Worm (Caenorhabditis elegans) whole organism, early embryonic: Measurements from ENCODE around the gene F16B3.2.
A peak's percentile ranks its signal among the peaks of the same experiment; 100 is the strongest.

Source experiments
- B0310.2 ChIP-seq: sonication (generic microtip); optimal IDR thresholded peaks from 2 replicates; lab custom pipeline; 2016; ENCODE audit warnings: mild to moderate bottlenecking, missing genetic modification characterization, missing compliant biosample characterization
- F13C5.2 ChIP-seq: sonication (generic microtip); optimal IDR thresholded peaks from 2 replicates; lab custom pipeline; 2017; ENCODE audit warnings: mild to moderate bottlenecking, missing genetic modification characterization, inconsistent platforms, missing compliant biosample characterization
- aly-1 ChIP-seq: sonication (generic microtip); optimal IDR thresholded peaks from 2 replicates; lab custom pipeline; 2016; ENCODE audit warnings: missing genetic modification characterization, missing compliant biosample characterization
- ama-1 ChIP-seq: fragments of 150-350 bp; optimal IDR thresholded peaks from 2 replicates; lab custom pipeline; 2014
- ceh-13 ChIP-seq: fragments of 200-800 bp; sonication (Bioruptor generic); optimal IDR thresholded peaks from 2 replicates; lab custom pipeline; 2018; ENCODE audit warnings: mild to moderate bottlenecking, missing genetic modification characterization, missing compliant biosample characterization
- ceh-36 ChIP-seq: sonication (generic microtip); optimal IDR thresholded peaks from 2 replicates; lab custom pipeline; 2016; ENCODE audit warnings: missing genetic modification characterization, inconsistent platforms, missing compliant biosample characterization
- ets-7 ChIP-seq: sonication (generic microtip); optimal IDR thresholded peaks from 2 replicates; lab custom pipeline; 2016; ENCODE audit warnings: missing genotype, missing genetic modification characterization, missing compliant biosample characterization
- flt-1 ChIP-seq: fragments of 200-800 bp; sonication (Bioruptor generic); IDR thresholded peaks from 2 replicates; pipeline ENCODE4 v1.3.6; 2022; ENCODE audit warnings: missing genetic modification characterization, missing compliant biosample characterization
- hmbx-1 ChIP-seq: sonication (generic microtip); optimal IDR thresholded peaks from 2 replicates; lab custom pipeline; 2016; ENCODE audit warnings: mild to moderate bottlenecking, missing genetic modification characterization, missing compliant biosample characterization
- hmg-4 ChIP-seq: fragments of 200-800 bp; sonication (Bioruptor generic); optimal IDR thresholded peaks from 2 replicates; lab custom pipeline; 2018; ENCODE audit warnings: mild to moderate bottlenecking, missing genetic modification characterization, missing compliant biosample characterization
- hnd-1 ChIP-seq: sonication (generic microtip); optimal IDR thresholded peaks from 2 replicates; lab custom pipeline; 2016; ENCODE audit warnings: missing genetic modification characterization, missing compliant biosample characterization
- pes-1 ChIP-seq: fragments of 200-800 bp; sonication (Bioruptor generic); IDR thresholded peaks from 2 replicates; pipeline ENCODE4 v1.3.6; 2022; ENCODE audit warnings: missing genetic modification reagents, missing genetic modification characterization, missing compliant biosample characterization
- scrt-1 ChIP-seq: fragments of 200-800 bp; sonication (Bioruptor generic); IDR thresholded peaks from 2 replicates; pipeline ENCODE4 v1.3.6; 2022; ENCODE audit warnings: missing genetic modification characterization, missing compliant biosample characterization
- sea-1 ChIP-seq: fragments of 200-800 bp; sonication (Bioruptor generic); conservative IDR thresholded peaks from 2 replicates; pipeline ENCODE4 v1.3.6; 2022; ENCODE audit warnings: missing genetic modification characterization, missing compliant biosample characterization
- tbx-11 ChIP-seq: fragments of 200-800 bp; sonication (Bioruptor generic); IDR thresholded peaks from 2 replicates; pipeline ENCODE4 v1.3.6; 2022; ENCODE audit warnings: missing genetic modification characterization, missing compliant biosample characterization
- tbx-37 ChIP-seq: fragments of 200-800 bp; sonication (Bioruptor generic); conservative IDR thresholded peaks from 2 replicates; pipeline ENCODE4 v1.3.6; 2022; ENCODE audit warnings: missing genetic modification reagents, missing genetic modification characterization, missing compliant biosample characterization
- tra-4 ChIP-seq: sonication (generic microtip); optimal IDR thresholded peaks from 2 replicates; lab custom pipeline; 2017; ENCODE audit warnings: missing genetic modification characterization, missing compliant biosample characterization

Gene F16B3.2

DNA sequence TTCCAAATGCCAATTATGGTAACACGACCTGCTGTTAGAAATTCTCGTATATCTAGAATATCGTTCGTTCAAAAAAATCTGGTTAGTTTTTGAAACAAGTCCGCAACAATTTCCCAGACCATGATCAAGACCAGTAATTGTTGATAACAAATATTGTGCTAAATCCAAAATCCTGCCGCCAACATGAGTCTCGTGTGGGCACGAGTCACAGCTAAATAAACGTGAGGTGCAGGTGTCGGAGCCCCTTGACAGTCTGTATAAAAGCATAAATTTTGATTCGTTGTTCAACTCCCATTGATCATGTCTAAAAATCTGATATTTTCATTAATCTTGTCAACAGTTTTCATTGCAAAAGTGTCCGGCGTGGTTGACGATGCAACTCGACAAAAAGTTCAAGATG is at the start of gene F16B3.2:
Gene F16B3.2, plus strand, starts transcription at position 301 of the 400 bp plus-strand sequence.
- no peak for TF ChIP-seq tra-4 (tag; lab: Kevin White, UChicago)
- TF ChIP-seq B0310.2 (tag; lab: Kevin White, UChicago), result no peak
- no peak for TF ChIP-seq scrt-1 (GFP tag; lab: Robert Waterston, UW)
- TF ChIP-seq hnd-1 (tag; lab: Kevin White, UChicago), result no peak
- TF ChIP-seq flt-1, result no peak
- no peak for TF ChIP-seq ets-7
- no peak for TF ChIP-seq aly-1 (tag; lab: Kevin White, UChicago)
- no peak for TF ChIP-seq hmbx-1

DNA sequence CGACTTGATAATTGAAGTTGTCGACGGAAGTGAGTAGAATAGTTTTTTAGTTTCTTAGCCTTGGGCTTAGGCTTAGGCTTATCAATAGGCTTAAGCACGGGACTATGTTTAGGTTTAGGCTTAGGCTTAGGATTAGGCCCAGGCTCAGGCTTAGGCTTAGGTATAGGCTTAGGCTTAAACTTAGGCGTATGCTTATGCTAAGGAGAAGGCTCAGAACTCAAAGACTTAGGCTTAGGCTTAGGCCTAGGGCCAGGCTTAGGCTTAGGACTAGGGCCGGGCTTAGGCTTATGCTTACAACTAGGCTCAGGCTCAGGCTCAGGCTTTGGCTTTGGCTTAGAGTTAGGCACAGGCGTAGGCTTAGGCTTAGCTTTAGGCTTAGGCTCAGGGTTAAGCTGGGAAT is 48.4 kb upstream of the F16B3.2 start:
- TF ChIP-seq scrt-1 (GFP tag; lab: Robert Waterston, UW), result no peak
- no peak for TF ChIP-seq ets-7
- TF ChIP-seq ceh-36, result peak; percentile 80

DNA sequence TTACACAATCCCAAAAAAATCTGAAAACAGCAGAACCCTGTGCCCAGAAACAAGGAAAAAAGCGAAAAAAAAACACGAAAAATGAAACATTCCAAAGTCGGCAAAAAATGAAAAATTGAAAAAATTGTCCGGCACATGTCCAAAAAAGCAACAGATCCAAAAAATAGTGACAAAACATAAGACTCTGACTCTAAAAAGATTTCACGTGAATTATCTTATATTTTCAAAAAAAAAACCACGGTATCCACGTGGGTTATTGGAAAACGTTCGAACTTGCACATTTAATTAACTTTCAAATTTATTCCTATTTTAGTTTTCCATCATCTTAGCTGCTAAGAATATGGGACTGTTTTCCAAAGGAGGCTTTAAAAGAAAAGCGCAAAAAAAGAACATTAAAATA is 44.3 kb upstream of the F16B3.2 start, which contains the start of gene Y75B7B.1:
Gene Y75B7B.1, plus strand, starts transcription at position 301 of the 400 bp plus-strand sequence.
- TF ChIP-seq tbx-11 (GFP tag; lab: Robert Waterston, UW), result no peak
- TF ChIP-seq B0310.2 (tag; lab: Kevin White, UChicago), result no peak
- TF ChIP-seq scrt-1 (GFP tag; lab: Robert Waterston, UW), result no peak
- no peak for TF ChIP-seq ets-7
- TF ChIP-seq flt-1, result no peak
- TF ChIP-seq ama-1 (lab: Kevin White, UChicago), result no peak
- TF ChIP-seq pes-1, result no peak
- no peak for TF ChIP-seq sea-1 (GFP tag; lab: Robert Waterston, UW)
- no peak for TF ChIP-seq hnd-1 (tag; lab: Kevin White, UChicago)

DNA sequence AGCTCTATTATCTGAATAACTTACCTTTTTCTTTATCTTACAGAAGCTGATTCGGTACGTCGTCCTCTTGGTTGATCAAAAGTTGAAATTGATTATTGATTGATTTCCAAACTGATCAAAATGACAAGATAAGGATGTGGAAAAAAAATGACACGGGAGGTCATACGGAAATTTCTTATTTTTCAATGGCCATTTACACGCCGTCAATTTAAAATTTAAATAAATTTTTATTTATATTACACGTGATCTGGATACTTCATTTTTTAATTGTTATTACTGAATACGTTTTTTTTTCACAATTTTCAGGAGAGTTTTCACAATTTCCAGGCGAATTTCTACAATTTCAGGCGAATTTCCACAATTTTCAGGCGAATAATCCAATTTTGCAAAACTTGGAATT is 39.0 kb upstream of the F16B3.2 start, which contains the start of gene Y75B7B.2:
Gene Y75B7B.2, minus strand, starts transcription at position 101 of the 400 bp plus-strand sequence.
- TF ChIP-seq aly-1 (tag; lab: Kevin White, UChicago) (no peak), tbx-37 (no peak), hmbx-1 (no peak), sea-1 (GFP tag; lab: Robert Waterston, UW) (no peak), flt-1 (no peak), ets-7 (no peak), hmg-4 (GFP tag; lab: Kevin White, UChicago) (no peak), ceh-13 (GFP tag; lab: Kevin White, UChicago) (no peak)

DNA sequence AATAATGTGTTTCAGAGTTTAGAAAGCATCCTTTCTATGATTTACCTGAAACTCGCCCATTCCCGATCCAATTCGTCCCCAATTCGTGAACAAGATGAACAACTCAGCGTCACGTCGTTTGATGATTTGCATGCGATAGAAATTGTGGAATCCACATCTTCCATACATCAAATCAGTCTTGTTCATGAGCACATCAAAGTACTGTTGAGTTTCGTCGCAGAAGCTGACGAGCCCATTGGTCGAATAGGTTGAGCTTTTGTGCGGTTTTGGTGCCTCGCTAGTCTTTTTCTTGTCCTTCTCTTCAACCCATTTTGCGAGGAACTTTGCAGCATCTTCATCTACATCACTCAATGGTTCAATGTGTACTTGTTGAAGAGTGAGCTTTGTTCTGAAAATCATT is 37.0 kb upstream of the F16B3.2 start:
- TF ChIP-seq B0310.2 (tag; lab: Kevin White, UChicago) (no peak), hnd-1 (tag; lab: Kevin White, UChicago) (no peak), tbx-37 (no peak), tra-4 (tag; lab: Kevin White, UChicago) (no peak), sea-1 (GFP tag; lab: Robert Waterston, UW) (no peak)

DNA sequence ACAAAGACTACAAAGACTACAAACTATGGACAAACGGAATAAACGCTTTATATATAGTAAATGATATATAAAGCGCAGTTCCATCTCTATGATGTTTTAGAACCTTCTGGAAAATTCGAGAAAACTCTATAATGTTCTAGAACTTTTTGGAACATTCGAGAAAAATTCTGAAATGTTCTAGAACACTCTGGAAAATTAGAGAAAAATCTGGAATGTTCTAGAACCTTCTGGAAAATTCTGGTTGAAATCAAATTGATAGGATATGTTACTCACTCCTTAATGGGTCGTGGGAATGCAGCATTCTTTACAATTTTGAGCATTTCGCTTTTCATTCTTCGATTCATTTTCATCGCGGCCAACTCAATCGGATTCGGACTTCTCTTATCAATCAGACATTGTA is 36.4 kb upstream of the F16B3.2 start:
- TF ChIP-seq tbx-37 (no peak), pes-1 (no peak), F13C5.2 (tag; lab: Kevin White, UChicago) (no peak), hmg-4 (GFP tag; lab: Kevin White, UChicago) (no peak), ceh-36 (no peak), tbx-11 (GFP tag; lab: Robert Waterston, UW) (no peak), flt-1 (no peak), B0310.2 (tag; lab: Kevin White, UChicago) (no peak), ets-7 (no peak), tra-4 (tag; lab: Kevin White, UChicago) (no peak), aly-1 (tag; lab: Kevin White, UChicago) (no peak), sea-1 (GFP tag; lab: Robert Waterston, UW) (no peak)

DNA sequence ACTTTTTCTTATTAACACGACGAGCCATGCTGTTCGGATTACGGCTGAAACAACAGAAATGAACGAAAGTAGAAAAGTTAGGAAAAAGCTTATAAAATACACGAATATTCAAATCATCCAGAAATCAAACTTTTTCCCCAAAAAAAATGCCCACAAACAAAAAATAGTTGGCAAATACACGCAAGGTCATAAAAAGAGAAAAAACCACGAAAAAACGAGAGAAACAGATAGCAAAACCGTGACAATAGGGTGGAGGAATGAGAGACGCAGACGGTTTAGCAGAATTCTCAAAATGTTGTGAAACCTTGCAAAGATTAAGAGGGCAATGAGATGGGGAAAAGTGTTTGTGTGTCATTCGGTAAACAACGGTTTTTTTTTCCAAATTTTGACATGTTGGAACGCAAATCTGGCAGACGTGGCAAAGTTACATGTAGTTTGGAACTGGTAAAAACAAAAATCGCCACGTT is 29.2 kb upstream of the F16B3.2 start, which contains the start of gene tank-1:
Gene tank-1, minus strand, starts transcription at position 51 of the 467 bp plus-strand sequence.
- TF ChIP-seq F13C5.2 (tag; lab: Kevin White, UChicago) (no peak), hnd-1 (tag; lab: Kevin White, UChicago) (no peak), flt-1 (no peak), ceh-36 (no peak), B0310.2 (tag; lab: Kevin White, UChicago) (no peak), sea-1 (GFP tag; lab: Robert Waterston, UW) (no peak), scrt-1 (GFP tag; lab: Robert Waterston, UW) (no peak), hmbx-1 (no peak), tbx-11 (GFP tag; lab: Robert Waterston, UW) (no peak), hmg-4 (GFP tag; lab: Kevin White, UChicago) (no peak), tbx-37 (no peak), ama-1 (lab: Kevin White, UChicago) (no peak)

DNA sequence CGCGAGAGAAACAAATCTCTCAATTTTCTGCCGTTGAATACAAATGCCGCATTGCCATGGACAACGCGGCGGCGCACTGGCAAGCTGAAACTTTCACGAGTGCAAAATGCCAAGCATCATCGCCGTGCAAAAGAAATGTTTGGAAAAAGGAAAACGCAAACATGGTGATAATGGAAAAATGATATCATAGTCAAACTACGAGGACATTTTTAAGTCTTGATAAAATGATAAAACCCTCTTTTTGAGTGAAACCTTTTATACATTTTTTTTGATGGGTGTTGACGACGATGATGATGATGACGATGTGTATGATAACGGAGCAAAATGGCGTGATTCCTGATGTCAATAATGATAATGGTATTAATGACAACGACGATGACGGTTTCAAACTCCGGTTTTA is 27.6 kb upstream of the F16B3.2 start:
- TF ChIP-seq F13C5.2 (tag; lab: Kevin White, UChicago), result no peak

DNA sequence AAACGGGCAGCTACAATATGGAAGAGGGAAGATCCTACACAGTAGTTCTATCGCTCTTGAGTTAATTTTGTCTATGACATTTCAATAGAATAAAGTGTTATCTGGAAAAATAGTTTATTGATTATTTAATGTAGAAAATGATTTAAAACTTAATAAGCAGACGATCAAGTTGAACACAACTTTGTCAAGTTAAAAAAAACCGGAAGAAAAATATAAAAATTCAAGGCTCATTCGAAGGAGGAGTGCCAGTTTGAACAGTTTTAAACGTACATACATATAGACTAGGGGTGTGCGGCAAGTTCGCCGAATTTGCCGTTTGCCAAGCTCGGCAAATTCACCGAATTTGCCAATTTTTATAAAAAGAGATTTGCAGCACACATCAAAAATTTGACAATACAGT is 15.7 kb upstream of the F16B3.2 start, which contains the start of gene egl-2:
Gene egl-2, minus strand, starts transcription at position 101 of the 400 bp plus-strand sequence.
- TF ChIP-seq ceh-13 (GFP tag; lab: Kevin White, UChicago) (no peak), B0310.2 (tag; lab: Kevin White, UChicago) (no peak), hnd-1 (tag; lab: Kevin White, UChicago) (no peak), tbx-37 (no peak), sea-1 (GFP tag; lab: Robert Waterston, UW) (no peak), aly-1 (tag; lab: Kevin White, UChicago) (no peak), ceh-36 (no peak), pes-1 (no peak), tra-4 (tag; lab: Kevin White, UChicago) (no peak), hmbx-1 (no peak), ets-7 (no peak), scrt-1 (GFP tag; lab: Robert Waterston, UW) (no peak), ama-1 (lab: Kevin White, UChicago) (no peak)
